Worm (Caenorhabditis elegans) whole organism, L4 larva: ENCODE results near the gene nduf-11.

Experiments
- F10B5.3 ChIP-seq: sonication (generic microtip); optimal IDR thresholded peaks from 2 replicates; lab custom pipeline; 2016; ENCODE audit warnings: mild to moderate bottlenecking, missing genetic modification characterization, missing compliant biosample characterization
- F26F4.8 ChIP-seq: fragments of 200-800 bp; sonication (Bioruptor generic); conservative IDR thresholded peaks from 2 replicates; pipeline ENCODE4 v1.3.6; 2022; ENCODE audit warnings: missing genetic modification characterization, missing compliant biosample characterization
- T20F7.1 ChIP-seq: fragments of 200-800 bp; sonication (Bioruptor generic); optimal IDR thresholded peaks from 2 replicates; lab custom pipeline; 2018; ENCODE audit warnings: mild to moderate bottlenecking, missing genetic modification characterization, missing compliant biosample characterization
- T26A8.4 ChIP-seq: fragments of 200-800 bp; sonication (Bioruptor generic); IDR thresholded peaks from 2 replicates; pipeline ENCODE4 v1.3.6; 2022; ENCODE audit warnings: missing genetic modification characterization, missing compliant biosample characterization
- Y105C5A.15 ChIP-seq: fragments of 200-800 bp; sonication (Bioruptor generic); IDR thresholded peaks from 2 replicates; pipeline ENCODE4 v1.3.6; 2022; ENCODE audit warnings: missing genetic modification characterization, missing compliant biosample characterization
- Y48G9A.11 ChIP-seq: fragments of 200-800 bp; sonication (Bioruptor generic); IDR thresholded peaks from 2 replicates; pipeline ENCODE4 v1.3.6; 2022; ENCODE audit warnings: missing genetic modification reagents, missing genetic modification characterization, missing compliant biosample characterization
- Y75B8A.6 ChIP-seq: fragments of 200-800 bp; sonication (Bioruptor generic); IDR thresholded peaks from 2 replicates; pipeline ENCODE4 v1.3.6; 2022; ENCODE audit warnings: missing genetic modification reagents, missing genetic modification characterization, missing compliant biosample characterization
- aha-1 ChIP-seq: fragments of 150-350 bp; peaks from one replicate; lab custom pipeline; 2014; ENCODE audit warnings: missing biosample characterization, missing genetic modification characterization
- aly-2 ChIP-seq: sonication (generic microtip); optimal IDR thresholded peaks from 2 replicates; lab custom pipeline; 2018; ENCODE audit warnings: missing biosample characterization, missing genetic modification characterization
- ama-1 ChIP-seq: fragments of 150-350 bp; optimal IDR thresholded peaks from 2 replicates; lab custom pipeline; 2014; ENCODE audit warnings: inconsistent platforms, mixed read lengths
- attf-4 ChIP-seq: sonication (generic microtip); optimal IDR thresholded peaks from 3 replicates; lab custom pipeline; 2017; ENCODE audit warnings: missing biosample characterization, missing genetic modification characterization
- ceh-28 ChIP-seq: fragments of 150-350 bp; optimal IDR thresholded peaks from 2 replicates; lab custom pipeline; 2014; ENCODE audit warnings: missing biosample characterization, missing genetic modification reagents, missing genetic modification characterization
- ctbp-1 ChIP-seq: fragments of 200-800 bp; sonication (Bioruptor generic); IDR thresholded peaks from 2 replicates; pipeline ENCODE4 v1.3.6; 2022; ENCODE audit warnings: missing genetic modification reagents, missing genetic modification characterization, missing compliant biosample characterization
- daf-16 ChIP-seq, 3 experiments: sonication (generic microtip); optimal IDR thresholded peaks; 2 replicates each; lab custom pipeline; 2016 to 2017; ENCODE audit warnings: missing genetic modification characterization in 3 of 3, missing genetic modification reagents in 3 of 3, mild to moderate bottlenecking in 2 of 3, missing compliant biosample characterization in 2 of 3, missing biosample characterization in 1 of 3, moderate library complexity in 1 of 3
- daf-19 ChIP-seq: fragments of 200-800 bp; sonication (Bioruptor generic); conservative IDR thresholded peaks from 2 replicates; pipeline ENCODE4 v1.3.6; 2022; ENCODE audit warnings: missing genetic modification characterization, missing compliant biosample characterization
- dpl-1 ChIP-seq: fragments of 150-350 bp; optimal IDR thresholded peaks from 2 replicates; lab custom pipeline; 2014; ENCODE audit warnings: missing biosample characterization, missing genetic modification reagents, missing genetic modification characterization
- dve-1 ChIP-seq: sonication (generic microtip); optimal IDR thresholded peaks from 2 replicates; lab custom pipeline; 2017; ENCODE audit warnings: antibody characterized with exemption, mild to moderate bottlenecking, missing genetic modification characterization, missing compliant biosample characterization; ENCODE audit not compliant: insufficient read depth
- fos-1 ChIP-seq: fragments of 150-350 bp; optimal IDR thresholded peaks from 2 replicates; lab custom pipeline; 2014; ENCODE audit warnings: missing biosample characterization, missing genetic modification characterization
- hlh-30 ChIP-seq: sonication (generic microtip); optimal IDR thresholded peaks from 2 replicates; lab custom pipeline; 2017; ENCODE audit warnings: antibody characterized with exemption, mild to moderate bottlenecking, missing genetic modification characterization, missing compliant biosample characterization; ENCODE audit not compliant: insufficient read depth
- lin-15B ChIP-seq: fragments of 150-350 bp; sonication (generic microtip); optimal IDR thresholded peaks from 3 replicates; lab custom pipeline; 2014; ENCODE audit warnings: missing biosample characterization, missing genetic modification characterization
- lsy-2 ChIP-seq, 2 experiments: fragments of 150-350 bp in 1 of 2; sonication (generic microtip) in 1 of 2; optimal IDR thresholded peaks; 2 replicates each; lab custom pipeline; 2014 to 2017; ENCODE audit warnings: missing biosample characterization in 2 of 2, missing genetic modification characterization in 2 of 2
- madf-5 ChIP-seq, 2 experiments: fragments of 200-800 bp; sonication (Bioruptor generic); IDR thresholded peaks; 2 replicates each; pipeline ENCODE4 v1.3.6; 2022; ENCODE audit warnings: missing compliant biosample characterization in 2 of 2, missing genetic modification characterization in 2 of 2
- mdt-29 ChIP-seq: fragments of 200-800 bp; sonication (Bioruptor generic); IDR thresholded peaks from 2 replicates; pipeline ENCODE4 v1.3.6; 2022; ENCODE audit warnings: missing genetic modification reagents, missing genetic modification characterization, missing compliant biosample characterization
- mes-2 ChIP-seq: sonication (generic microtip); optimal IDR thresholded peaks from 2 replicates; lab custom pipeline; 2016; ENCODE audit warnings: missing genotype, mild to moderate bottlenecking, missing genetic modification characterization, missing compliant biosample characterization; ENCODE audit not compliant: poor library complexity, severe bottlenecking
- nhr-11 ChIP-seq: fragments of 150-350 bp; optimal IDR thresholded peaks from 2 replicates; lab custom pipeline; 2014; ENCODE audit warnings: missing biosample characterization, missing genetic modification characterization
- nhr-25 ChIP-seq: sonication (generic microtip); optimal IDR thresholded peaks from 2 replicates; lab custom pipeline; 2017; ENCODE audit warnings: missing genetic modification characterization, mild to moderate bottlenecking, missing compliant biosample characterization, antibody characterized with exemption, moderate library complexity, borderline replicate concordance; ENCODE audit not compliant: insufficient read depth
- nhr-48 ChIP-seq: sonication (generic microtip); optimal IDR thresholded peaks from 2 replicates; lab custom pipeline; 2016; ENCODE audit warnings: mild to moderate bottlenecking, missing genetic modification characterization, missing compliant biosample characterization
- pha-4 ChIP-seq, 2 experiments: fragments of 150-350 bp in 1 of 2; fragments of 200-800 bp in 1 of 2; sonication (Bioruptor generic) in 1 of 2; IDR thresholded peaks in 1 of 2; optimal IDR thresholded peaks in 1 of 2; 2 replicates each; pipeline versions ENCODE4 v1.3.6 to Lab custom; 2014 to 2022; ENCODE audit warnings: missing genetic modification characterization in 2 of 2, missing genetic modification reagents in 2 of 2, missing biosample characterization in 1 of 2, missing compliant biosample characterization in 1 of 2
- pqm-1 ChIP-seq: sonication (generic microtip); optimal IDR thresholded peaks from 2 replicates; lab custom pipeline; 2017; ENCODE audit warnings: missing biosample characterization, missing genetic modification characterization
- rbr-2 ChIP-seq: sonication (generic microtip); optimal IDR thresholded peaks from 2 replicates; lab custom pipeline; 2016; ENCODE audit warnings: missing genotype, missing genetic modification characterization, missing compliant biosample characterization
- set-16 ChIP-seq: fragments of 200-800 bp; sonication (Bioruptor generic); IDR thresholded peaks from 2 replicates; pipeline ENCODE4 v1.3.6; 2022; ENCODE audit warnings: missing genetic modification reagents, missing genetic modification characterization, missing compliant biosample characterization
- snpc-4 ChIP-seq: fragments of 150-350 bp; optimal IDR thresholded peaks from 2 replicates; lab custom pipeline; 2014; ENCODE audit warnings: missing biosample characterization, missing genetic modification characterization
- unc-62 ChIP-seq, 3 experiments: fragments of 150-350 bp in 1 of 3; sonication (generic microtip); optimal IDR thresholded peaks in 2 of 3; peaks in 1 of 3; 1 replicate in 1 of 3; 2 replicates in 2 of 3; lab custom pipeline; 2014 to 2017; ENCODE audit warnings: missing biosample characterization in 3 of 3, missing genetic modification characterization in 3 of 3, missing genetic modification reagents in 3 of 3, missing genotype in 1 of 3
- ztf-11 ChIP-seq: fragments of 150-350 bp; optimal IDR thresholded peaks from 2 replicates; lab custom pipeline; 2014; ENCODE audit warnings: missing biosample characterization, missing genetic modification characterization

nduf-11 gene

DNA sequence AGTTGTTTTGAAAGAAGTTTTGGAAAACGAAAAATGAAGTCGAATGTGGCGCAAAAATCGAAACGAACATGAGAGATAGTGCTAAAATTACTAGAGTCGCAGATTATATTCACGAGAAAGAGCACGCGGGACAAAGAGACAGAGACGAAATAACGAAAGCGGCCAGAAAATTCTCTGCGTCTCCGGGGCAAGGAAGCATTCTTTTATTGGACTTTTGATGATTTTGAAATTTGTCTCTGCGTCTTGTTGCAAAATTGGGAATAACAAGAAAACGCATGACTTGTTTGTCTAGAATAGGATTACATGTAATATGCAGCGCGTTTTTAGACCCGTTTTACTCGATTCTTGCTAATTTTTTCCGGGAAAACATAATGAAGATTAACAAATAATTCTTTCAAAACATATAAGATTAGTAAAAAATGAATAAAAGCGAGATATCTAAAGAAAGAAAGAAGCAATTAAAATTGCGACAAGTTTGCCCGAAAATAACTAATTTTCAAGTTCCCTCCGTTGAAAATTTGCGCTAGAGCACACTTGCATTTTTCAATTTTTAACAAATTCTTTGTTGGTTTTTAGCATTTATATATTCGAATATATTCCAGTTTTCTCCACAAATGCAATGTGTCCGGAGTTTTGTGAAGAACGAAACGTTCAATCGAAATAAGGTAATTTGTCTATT, 2.6 kb upstream of the nduf-11 start, which contains the start of the genes B0491.6 and pigm-1 (continued):
- TF ChIP-seq ctbp-1 (peak; percentile 50; the same call in 1 of the 2 replicates), ama-1 (no peak), nhr-48 (tag; lab: Kevin White, UChicago) (peak; percentile 16), nhr-11 (tag; lab: Kevin White, UChicago) (peak; percentile 52), mdt-29 (GFP tag; lab: Robert Waterston, UW) (no peak), lsy-2 (tag; optimal IDR thresholded peaks at IDR 0.05; lab: Kevin White, UChicago) (peak; percentile 39 to 82), madf-5 (GFP tag; IDR thresholded peaks at IDR 0.05; lab: Robert Waterston, UW) (no peak), fos-1 (tag; lab: Kevin White, UChicago) (no peak), ceh-28 (tag; lab: Kevin White, UChicago) (no peak), T26A8.4 (GFP tag; lab: Robert Waterston, UW) (no peak), dpl-1 (GFP tag; lab: Kevin White, UChicago) (peak; percentile 77), aly-2 (tag; lab: Kevin White, UChicago) (no peak), hlh-30 (tag; lab: Kevin White, UChicago) (peak; percentile 90), mes-2 (tag; lab: Kevin White, UChicago) (peak; percentile 78), rbr-2 (tag; lab: Kevin White, UChicago) (peak; percentile 62), F26F4.8 (GFP tag; lab: Robert Waterston, UW) (no peak), attf-4 (tag; lab: Kevin White, UChicago) (no peak)

DNA sequence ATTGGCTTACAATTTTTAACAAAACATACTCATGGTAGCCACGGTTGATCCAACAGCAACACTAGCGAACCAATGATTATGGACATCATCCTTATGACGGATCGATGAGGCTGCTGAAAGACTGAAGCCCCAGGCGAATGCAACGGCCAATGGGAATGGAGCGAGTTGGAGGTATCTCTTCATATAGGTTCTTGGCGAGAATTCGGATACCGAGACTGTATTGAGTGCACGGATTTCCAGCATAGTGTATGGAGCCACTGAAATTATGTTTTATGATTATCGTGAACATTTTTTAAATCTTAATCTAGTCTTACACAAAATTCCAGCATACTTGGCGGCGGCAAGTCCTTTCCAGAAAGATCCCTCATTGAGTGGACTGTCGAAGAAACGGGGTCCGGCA, 866 bp downstream of the nduf-11 start:
- TF ChIP-seq Y75B8A.6, result no peak
- no peak for TF ChIP-seq attf-4 (tag; lab: Kevin White, UChicago)
- peak; percentile 91 for TF ChIP-seq aha-1 (tag; lab: Kevin White, UChicago)
- no peak for TF ChIP-seq set-16 (GFP tag; lab: Robert Waterston, UW)
- no peak for TF ChIP-seq lin-15B (tag; lab: Kevin White, UChicago)
- TF ChIP-seq, all 104 proteins: peak for 1

ce11 chrII:11343300-11343869, 2.0 kb downstream of the nduf-11 start, which contains the start of gene lgc-20:
Gene lgc-20 (minus strand): TSS chrII:11343610.
- TF ChIP-seq aha-1 (tag; lab: Kevin White, UChicago) (peak; percentile 37), daf-16 (GFP tag; optimal IDR thresholded peaks at IDR 0.05; lab: Kevin White, UChicago) (no peak), daf-16 (tag; optimal IDR thresholded peaks at IDR 0.05; lab: Kevin White, UChicago) (peak; percentile 20), unc-62 (GFP tag; optimal IDR thresholded peaks at IDR 0.05 in 1 of 2; lab: Kevin White, UChicago) (peak in 1 of 2 experiments; percentile 51), unc-62 (tag; optimal IDR thresholded peaks at IDR 0.05; lab: Kevin White, UChicago) (no peak), pqm-1 (no peak), nhr-25 (tag; lab: Kevin White, UChicago) (no peak), T20F7.1 (GFP tag; lab: Kevin White, UChicago) (no peak), daf-19 (0 out of 2 replicates have a peak, but pooled peaks have one; percentile 75)
- TF ChIP-seq, all 104 proteins: peak for 4

ce11 chrII:11339507-11339906, 5.9 kb downstream of the nduf-11 start, which contains the start of gene rmd-3:
Gene rmd-3 (minus strand): TSS chrII:11339607.
- TF ChIP-seq pha-4 (GFP tag; IDR thresholded peaks at IDR 0.05; lab: Robert Waterston, UW), result no peak
- TF ChIP-seq pha-4 (tag; optimal IDR thresholded peaks at IDR 0.05; lab: Kevin White, UChicago), result no peak
- no peak for TF ChIP-seq rbr-2 (tag; lab: Kevin White, UChicago)
- TF ChIP-seq set-16 (GFP tag; lab: Robert Waterston, UW), result no peak
- no peak for TF ChIP-seq snpc-4 (tag; lab: Kevin White, UChicago)
- TF ChIP-seq Y105C5A.15 (GFP tag; lab: Robert Waterston, UW), result no peak
- TF ChIP-seq Y48G9A.11, result no peak
- no peak for TF ChIP-seq ztf-11
- no peak for TF ChIP-seq F10B5.3 (tag; lab: Kevin White, UChicago)
- no peak for TF ChIP-seq dve-1
- TF ChIP-seq F26F4.8 (GFP tag; lab: Robert Waterston, UW), result no peak
- no peak for TF ChIP-seq ama-1
- no peak for TF ChIP-seq aly-2 (tag; lab: Kevin White, UChicago)
- TF ChIP-seq, all 104 proteins: peak for 0
